Worm (Caenorhabditis elegans) whole organism, early embryonic: Measurements from ENCODE around the gene Y49F6B.6.

ENCODE experiments used
- B0310.2 ChIP-seq: sonication (generic microtip); optimal IDR thresholded peaks from 2 replicates; lab custom pipeline; 2016; ENCODE audit warnings: mild to moderate bottlenecking, missing genetic modification characterization, missing compliant biosample characterization
- F13C5.2 ChIP-seq: sonication (generic microtip); optimal IDR thresholded peaks from 2 replicates; lab custom pipeline; 2017; ENCODE audit warnings: mild to moderate bottlenecking, missing genetic modification characterization, inconsistent platforms, missing compliant biosample characterization
- aly-1 ChIP-seq: sonication (generic microtip); optimal IDR thresholded peaks from 2 replicates; lab custom pipeline; 2016; ENCODE audit warnings: missing genetic modification characterization, missing compliant biosample characterization
- ama-1 ChIP-seq: fragments of 150-350 bp; optimal IDR thresholded peaks from 2 replicates; lab custom pipeline; 2014
- ceh-13 ChIP-seq: fragments of 200-800 bp; sonication (Bioruptor generic); optimal IDR thresholded peaks from 2 replicates; lab custom pipeline; 2018; ENCODE audit warnings: mild to moderate bottlenecking, missing genetic modification characterization, missing compliant biosample characterization
- ceh-36 ChIP-seq: sonication (generic microtip); optimal IDR thresholded peaks from 2 replicates; lab custom pipeline; 2016; ENCODE audit warnings: missing genetic modification characterization, inconsistent platforms, missing compliant biosample characterization
- ets-7 ChIP-seq: sonication (generic microtip); optimal IDR thresholded peaks from 2 replicates; lab custom pipeline; 2016; ENCODE audit warnings: missing genotype, missing genetic modification characterization, missing compliant biosample characterization
- flt-1 ChIP-seq: fragments of 200-800 bp; sonication (Bioruptor generic); IDR thresholded peaks from 2 replicates; pipeline ENCODE4 v1.3.6; 2022; ENCODE audit warnings: missing genetic modification characterization, missing compliant biosample characterization
- hmbx-1 ChIP-seq: sonication (generic microtip); optimal IDR thresholded peaks from 2 replicates; lab custom pipeline; 2016; ENCODE audit warnings: mild to moderate bottlenecking, missing genetic modification characterization, missing compliant biosample characterization
- hmg-4 ChIP-seq: fragments of 200-800 bp; sonication (Bioruptor generic); optimal IDR thresholded peaks from 2 replicates; lab custom pipeline; 2018; ENCODE audit warnings: mild to moderate bottlenecking, missing genetic modification characterization, missing compliant biosample characterization
- hnd-1 ChIP-seq: sonication (generic microtip); optimal IDR thresholded peaks from 2 replicates; lab custom pipeline; 2016; ENCODE audit warnings: missing genetic modification characterization, missing compliant biosample characterization
- pes-1 ChIP-seq: fragments of 200-800 bp; sonication (Bioruptor generic); IDR thresholded peaks from 2 replicates; pipeline ENCODE4 v1.3.6; 2022; ENCODE audit warnings: missing genetic modification reagents, missing genetic modification characterization, missing compliant biosample characterization
- scrt-1 ChIP-seq: fragments of 200-800 bp; sonication (Bioruptor generic); IDR thresholded peaks from 2 replicates; pipeline ENCODE4 v1.3.6; 2022; ENCODE audit warnings: missing genetic modification characterization, missing compliant biosample characterization
- sea-1 ChIP-seq: fragments of 200-800 bp; sonication (Bioruptor generic); conservative IDR thresholded peaks from 2 replicates; pipeline ENCODE4 v1.3.6; 2022; ENCODE audit warnings: missing genetic modification characterization, missing compliant biosample characterization
- tbx-11 ChIP-seq: fragments of 200-800 bp; sonication (Bioruptor generic); IDR thresholded peaks from 2 replicates; pipeline ENCODE4 v1.3.6; 2022; ENCODE audit warnings: missing genetic modification characterization, missing compliant biosample characterization
- tbx-37 ChIP-seq: fragments of 200-800 bp; sonication (Bioruptor generic); conservative IDR thresholded peaks from 2 replicates; pipeline ENCODE4 v1.3.6; 2022; ENCODE audit warnings: missing genetic modification reagents, missing genetic modification characterization, missing compliant biosample characterization
- tra-4 ChIP-seq: sonication (generic microtip); optimal IDR thresholded peaks from 2 replicates; lab custom pipeline; 2017; ENCODE audit warnings: missing genetic modification characterization, missing compliant biosample characterization

Y49F6B.6 gene

DNA sequence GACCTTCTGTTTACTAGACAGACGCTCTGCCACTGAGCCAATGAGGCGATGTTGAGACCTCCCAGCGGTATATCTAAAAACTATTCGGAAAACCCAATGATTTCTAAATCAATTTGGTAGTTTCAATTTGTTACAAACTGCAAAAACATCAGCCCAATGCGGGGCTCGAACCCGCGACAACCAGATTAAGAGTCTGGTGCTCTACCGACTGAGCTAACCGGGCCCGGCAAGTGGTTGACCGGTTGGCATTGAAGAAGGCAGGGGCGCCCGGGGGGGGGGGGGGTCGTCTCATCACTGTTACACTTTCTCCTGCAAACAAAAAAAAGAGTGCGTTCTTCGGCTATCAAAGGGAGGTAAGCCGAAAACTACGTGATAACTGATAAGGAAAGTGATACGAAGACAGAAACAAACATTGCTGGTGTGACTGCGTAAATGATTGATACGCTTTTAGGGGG, 33.6 kb upstream of the Y49F6B.6 start:
- TF ChIP-seq aly-1 (tag; lab: Kevin White, UChicago) (peak; percentile 67), scrt-1 (GFP tag; lab: Robert Waterston, UW) (peak; percentile 74), tbx-37 (peak; percentile 48), F13C5.2 (tag; lab: Kevin White, UChicago) (peak; percentile 13), tra-4 (tag; lab: Kevin White, UChicago) (no peak), hnd-1 (tag; lab: Kevin White, UChicago) (peak; percentile 62), hmbx-1 (tag; lab: Kevin White, UChicago) (no peak), hmg-4 (GFP tag; lab: Kevin White, UChicago) (peak; percentile 71), ama-1 (lab: Kevin White, UChicago) (no peak), sea-1 (GFP tag; lab: Robert Waterston, UW) (peak; percentile 52; the same call in 1 of the 2 replicates), tbx-11 (peak; percentile 67), flt-1 (GFP tag; lab: Robert Waterston, UW) (peak; percentile 73), B0310.2 (tag; lab: Kevin White, UChicago) (peak; percentile 70), pes-1 (peak; percentile 84), ceh-36 (tag; lab: Kevin White, UChicago) (peak; percentile 76), ets-7 (tag; lab: Kevin White, UChicago) (peak; percentile 39), ceh-13 (GFP tag; lab: Kevin White, UChicago) (peak; percentile 35)

DNA sequence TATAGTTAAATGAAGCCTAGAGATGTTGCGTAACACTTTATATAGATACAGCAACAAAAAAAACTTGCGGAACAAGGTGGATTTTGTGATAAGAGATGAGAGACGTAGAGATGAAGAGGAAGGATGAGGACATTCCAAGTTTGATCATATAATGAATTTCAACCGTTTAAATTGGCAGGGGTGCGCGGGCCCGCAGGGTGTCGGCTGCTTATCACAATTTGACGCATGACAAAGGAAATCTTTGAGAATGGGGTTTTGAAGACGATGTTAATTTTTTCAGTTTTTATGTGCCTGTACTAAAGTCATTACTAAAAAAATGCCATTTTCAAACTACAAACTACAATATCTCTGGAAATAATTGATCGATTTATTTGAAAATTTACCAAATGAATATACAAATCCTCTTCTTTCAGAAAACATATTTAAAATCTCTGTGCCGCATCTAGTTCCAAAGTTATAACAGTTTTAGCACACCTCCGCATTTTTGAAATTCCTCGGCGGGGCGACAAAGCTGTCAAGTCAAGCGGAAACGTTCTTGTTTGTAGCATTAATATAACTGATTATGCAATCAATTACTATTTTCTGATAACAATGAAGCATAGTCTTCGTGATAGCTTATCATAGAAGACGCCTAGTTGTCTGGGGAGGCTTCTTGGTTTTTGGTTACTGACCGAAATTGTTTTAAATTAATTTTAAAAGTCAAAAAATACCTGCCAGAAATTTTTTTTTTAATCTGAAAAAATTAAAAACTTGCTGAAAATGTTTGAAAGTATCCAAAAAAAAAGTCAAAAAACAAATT, 32.9 kb upstream of the Y49F6B.6 start:
- TF ChIP-seq B0310.2 (tag; lab: Kevin White, UChicago): no peak
- TF ChIP-seq scrt-1 (GFP tag; lab: Robert Waterston, UW): no peak
- TF ChIP-seq F13C5.2 (tag; lab: Kevin White, UChicago): no peak
- no peak for TF ChIP-seq ets-7 (tag; lab: Kevin White, UChicago)
- TF ChIP-seq ceh-36 (tag; lab: Kevin White, UChicago): no peak
- no peak for TF ChIP-seq ama-1 (lab: Kevin White, UChicago)
- TF ChIP-seq hnd-1 (tag; lab: Kevin White, UChicago): no peak
- no peak for TF ChIP-seq pes-1
- no peak for TF ChIP-seq flt-1 (GFP tag; lab: Robert Waterston, UW)
- no peak for TF ChIP-seq tbx-11
- TF ChIP-seq tra-4 (tag; lab: Kevin White, UChicago): no peak
- no peak for TF ChIP-seq sea-1 (GFP tag; lab: Robert Waterston, UW)
- no peak for TF ChIP-seq hmg-4 (GFP tag; lab: Kevin White, UChicago)

DNA sequence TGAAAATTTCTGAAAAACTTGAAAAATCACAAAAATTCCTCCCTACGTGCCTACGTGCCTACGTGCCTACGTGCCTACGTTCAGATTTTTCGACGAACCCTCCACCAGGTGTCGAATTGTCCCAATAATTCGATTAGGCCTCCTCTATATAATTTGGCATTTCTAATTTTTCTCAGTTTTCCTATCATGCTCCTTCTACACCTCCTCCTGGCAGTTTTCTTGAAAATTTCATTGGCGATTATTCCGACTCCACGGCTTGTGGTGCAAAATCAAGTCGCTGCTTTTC, 32.3 kb upstream of the Y49F6B.6 start, which contains the start of gene C16C8.17:
TSS of gene C16C8.17 (plus strand) at position 187 of the 286 bp plus-strand sequence.
- no peak for TF ChIP-seq hnd-1 (tag; lab: Kevin White, UChicago)
- no peak for TF ChIP-seq scrt-1 (GFP tag; lab: Robert Waterston, UW)
- no peak for TF ChIP-seq hmg-4 (GFP tag; lab: Kevin White, UChicago)
- TF ChIP-seq flt-1 (GFP tag; lab: Robert Waterston, UW): no peak
- no peak for TF ChIP-seq tra-4 (tag; lab: Kevin White, UChicago)
- TF ChIP-seq B0310.2 (tag; lab: Kevin White, UChicago): no peak
- TF ChIP-seq ama-1 (lab: Kevin White, UChicago): no peak
- TF ChIP-seq ceh-36 (tag; lab: Kevin White, UChicago): no peak
- no peak for TF ChIP-seq sea-1 (GFP tag; lab: Robert Waterston, UW)
- no peak for TF ChIP-seq pes-1
- no peak for TF ChIP-seq ceh-13 (GFP tag; lab: Kevin White, UChicago)
- no peak for TF ChIP-seq tbx-11
- TF ChIP-seq tbx-37: no peak
- no peak for TF ChIP-seq F13C5.2 (tag; lab: Kevin White, UChicago)
- no peak for TF ChIP-seq hmbx-1 (tag; lab: Kevin White, UChicago)
- no peak for TF ChIP-seq ets-7 (tag; lab: Kevin White, UChicago)
- no peak for TF ChIP-seq aly-1 (tag; lab: Kevin White, UChicago)

- TF ChIP-seq F13C5.2 (tag; lab: Kevin White, UChicago) (no peak), pes-1 (no peak), ceh-36 (tag; lab: Kevin White, UChicago) (no peak), hnd-1 (tag; lab: Kevin White, UChicago) (no peak), aly-1 (tag; lab: Kevin White, UChicago) (no peak), B0310.2 (tag; lab: Kevin White, UChicago) (no peak), tbx-11 (no peak), hmg-4 (GFP tag; lab: Kevin White, UChicago) (no peak), scrt-1 (GFP tag; lab: Robert Waterston, UW) (no peak), flt-1 (GFP tag; lab: Robert Waterston, UW) (no peak), ceh-13 (GFP tag; lab: Kevin White, UChicago) (no peak)
Observed at ce11 chrII:3441377-3441776, 31.5 kb upstream of the Y49F6B.6 start, which contains the start of gene C16C8.27. C16C8.27 (plus strand) TSS chrII:3441677.

ce11 chrII:3443154-3443553, 29.8 kb upstream of the Y49F6B.6 start, which contains the start of gene C16C8.22:
C16C8.22 (minus strand) TSS chrII:3443254.
- no peak for TF ChIP-seq B0310.2 (tag; lab: Kevin White, UChicago)
- no peak for TF ChIP-seq sea-1 (GFP tag; lab: Robert Waterston, UW)
- TF ChIP-seq hmbx-1 (tag; lab: Kevin White, UChicago): no peak
- TF ChIP-seq aly-1 (tag; lab: Kevin White, UChicago): no peak
- no peak for TF ChIP-seq flt-1 (GFP tag; lab: Robert Waterston, UW)
- TF ChIP-seq ceh-36 (tag; lab: Kevin White, UChicago): no peak
- no peak for TF ChIP-seq ceh-13 (GFP tag; lab: Kevin White, UChicago)
- TF ChIP-seq tra-4 (tag; lab: Kevin White, UChicago): no peak
- TF ChIP-seq scrt-1 (GFP tag; lab: Robert Waterston, UW): no peak
- no peak for TF ChIP-seq tbx-11
- TF ChIP-seq ets-7 (tag; lab: Kevin White, UChicago): no peak
- TF ChIP-seq ama-1 (lab: Kevin White, UChicago): no peak
- no peak for TF ChIP-seq hnd-1 (tag; lab: Kevin White, UChicago)
- no peak for TF ChIP-seq hmg-4 (GFP tag; lab: Kevin White, UChicago)
- TF ChIP-seq pes-1: no peak
- TF ChIP-seq F13C5.2 (tag; lab: Kevin White, UChicago): no peak
- no peak for TF ChIP-seq tbx-37

DNA sequence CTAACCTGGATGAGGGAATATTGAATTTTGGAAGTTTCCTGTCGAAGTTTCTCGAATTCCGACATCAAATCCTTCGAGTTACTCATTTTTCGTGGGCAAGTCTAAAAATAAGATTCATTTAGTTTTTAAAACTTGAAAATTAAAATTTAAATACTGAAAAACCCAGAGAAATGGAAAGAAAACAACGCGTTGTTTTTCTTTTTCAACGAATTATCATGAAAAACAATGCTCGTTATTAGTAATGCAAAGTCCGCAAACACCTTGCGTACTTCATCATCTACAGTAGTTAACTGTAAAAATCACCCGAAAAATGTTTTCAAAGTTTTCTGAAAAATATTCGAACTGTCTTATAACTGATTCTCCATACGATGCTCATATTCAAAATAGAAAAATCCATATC, 28.6 kb upstream of the Y49F6B.6 start, which contains the start of gene C16C8.4:
TSS of gene C16C8.4 (minus strand) at position 101 of the 400 bp plus-strand sequence.
- TF ChIP-seq F13C5.2 (tag; lab: Kevin White, UChicago): no peak
- TF ChIP-seq tra-4 (tag; lab: Kevin White, UChicago): no peak
- TF ChIP-seq pes-1: no peak
- no peak for TF ChIP-seq tbx-11
- TF ChIP-seq hmbx-1 (tag; lab: Kevin White, UChicago): no peak
- TF ChIP-seq flt-1 (GFP tag; lab: Robert Waterston, UW): no peak
- no peak for TF ChIP-seq hnd-1 (tag; lab: Kevin White, UChicago)
- no peak for TF ChIP-seq scrt-1 (GFP tag; lab: Robert Waterston, UW)
- TF ChIP-seq ama-1 (lab: Kevin White, UChicago): no peak
